Worm (Caenorhabditis elegans) whole organism, young adult: ENCODE data around the gene F10G7.5.

Experiments used
- F33H1.4 ChIP-seq: fragments of 200-800 bp; sonication (Bioruptor generic); IDR thresholded peaks from 2 replicates; pipeline ENCODE4 v1.3.6; 2022; ENCODE audit warnings: missing genetic modification reagents, missing genetic modification characterization, missing compliant biosample characterization
- ceh-100 ChIP-seq: fragments of 200-800 bp; sonication (Bioruptor generic); IDR thresholded peaks from 2 replicates; pipeline ENCODE4 v1.3.6; 2022; ENCODE audit warnings: missing genetic modification reagents, missing genetic modification characterization, missing compliant biosample characterization
- ceh-91 ChIP-seq: fragments of 200-800 bp; sonication (Bioruptor generic); IDR thresholded peaks from 2 replicates; pipeline ENCODE4 v1.3.6; 2022; ENCODE audit warnings: missing genetic modification reagents, missing genetic modification characterization, missing compliant biosample characterization
- lin-35 ChIP-seq, 3 experiments: fragments of 150-350 bp in 2 of 3; sonication (generic microtip) in 1 of 3; optimal IDR thresholded peaks; 2 replicates each; lab custom pipeline; 2014 to 2018; ENCODE audit warnings: missing biosample characterization in 3 of 3, missing genetic modification characterization in 3 of 3, missing genetic modification reagents in 3 of 3
- lin-54 ChIP-seq: fragments of 200-800 bp; sonication (Bioruptor generic); optimal IDR thresholded peaks from 2 replicates; lab custom pipeline; 2018; ENCODE audit warnings: mild to moderate bottlenecking, missing genetic modification characterization, missing compliant biosample characterization
- sdz-38 ChIP-seq: sonication (generic microtip); optimal IDR thresholded peaks from 2 replicates; lab custom pipeline; 2016; ENCODE audit warnings: missing genotype, missing genetic modification characterization, missing compliant biosample characterization
- snpc-4 ChIP-seq, 5 experiments: fragments of 150-350 bp in 1 of 5; sonication (generic microtip) in 4 of 5; optimal IDR thresholded peaks; 2 replicates each; lab custom pipeline; 2014 to 2018; ENCODE audit warnings: missing genetic modification characterization in 5 of 5, missing biosample characterization in 3 of 5, antibody characterized with exemption in 2 of 5, mild to moderate bottlenecking in 2 of 5, missing compliant biosample characterization in 2 of 5, missing genotype in 2 of 5, moderate library complexity in 2 of 5, missing genetic modification reagents in 1 of 5

DNA sequence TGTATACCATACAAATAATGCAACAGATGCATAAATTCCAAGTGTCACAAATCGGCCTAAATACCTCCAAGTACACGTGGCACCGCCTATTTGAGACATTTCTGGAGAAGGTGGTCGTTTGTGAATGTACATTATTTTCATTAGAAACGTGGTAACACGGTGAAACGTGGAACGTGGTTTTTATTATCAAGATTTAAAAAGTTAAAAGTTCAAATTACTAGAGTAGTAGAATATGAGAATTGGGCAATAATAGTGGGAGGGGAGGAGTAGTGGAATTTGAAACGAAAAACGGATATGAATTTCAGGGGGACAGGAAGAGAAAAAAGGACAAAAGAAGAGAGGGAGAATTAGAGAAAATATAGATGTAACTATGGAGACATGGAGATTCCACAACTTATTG lies 37.4 kb upstream of the F10G7.5 start, which contains the start of gene fut-6:
- TF ChIP-seq ceh-91 (GFP tag; lab: Robert Waterston, UW) (no peak), F33H1.4 (GFP tag; lab: Robert Waterston, UW) (no peak), lin-35 (GFP tag; optimal IDR thresholded peaks at IDR 0.05; lab: Kevin White, UChicago) (no peak), lin-54 (GFP tag; lab: Kevin White, UChicago) (no peak), snpc-4 (GFP tag; optimal IDR thresholded peaks at IDR 0.05; lab: Kevin White, UChicago) (no peak), snpc-4 (tag; optimal IDR thresholded peaks at IDR 0.05; lab: Kevin White, UChicago) (no peak), sdz-38 (tag; lab: Kevin White, UChicago) (no peak), ceh-100 (no peak)
